Fruit fly (Drosophila melanogaster) whole organism, prepupa: ENCODE results near the gene Chrac-14.

ENCODE experiments used
- CG11902 ChIP-seq: fragments of 200-800 bp; sonication (Bioruptor generic); optimal IDR thresholded peaks from 3 replicates; lab custom pipeline; 2016; ENCODE audit warnings: missing biosample characterization, missing genetic modification characterization
- CG6854 ChIP-seq: fragments of 200-800 bp; sonication (Bioruptor generic); optimal IDR thresholded peaks from 2 replicates; lab custom pipeline; 2017; ENCODE audit warnings: missing biosample characterization, mild to moderate bottlenecking, missing genetic modification characterization
- Eip75B ChIP-seq: fragments of 200-800 bp; sonication (Bioruptor generic); optimal IDR thresholded peaks from 3 replicates; lab custom pipeline; 2016; ENCODE audit warnings: missing biosample characterization, missing genetic modification characterization
- Hr39 ChIP-seq: fragments of 200-800 bp; sonication (Bioruptor generic); optimal IDR thresholded peaks from 2 replicates; lab custom pipeline; 2016; ENCODE audit warnings: missing biosample characterization, missing genetic modification characterization
- Hr4 ChIP-seq: fragments of 200-800 bp; sonication (Bioruptor generic); optimal IDR thresholded peaks from 3 replicates; lab custom pipeline; 2016; ENCODE audit warnings: missing biosample characterization, missing genetic modification characterization
- Met ChIP-seq: fragments of 200-800 bp; sonication (Bioruptor generic); optimal IDR thresholded peaks from 3 replicates; lab custom pipeline; 2016; ENCODE audit warnings: missing biosample characterization, missing genetic modification characterization
- OdsH ChIP-seq: fragments of 200-800 bp; sonication (Bioruptor generic); optimal IDR thresholded peaks from 3 replicates; lab custom pipeline; 2016; ENCODE audit warnings: missing biosample characterization, missing genetic modification characterization
- Sox102F ChIP-seq: fragments of 200-800 bp; sonication (Bioruptor generic); optimal IDR thresholded peaks from 2 replicates; lab custom pipeline; 2016; ENCODE audit warnings: missing biosample characterization, mild to moderate bottlenecking, missing genetic modification characterization
- lz ChIP-seq: fragments of 200-800 bp; sonication (Bioruptor generic); optimal IDR thresholded peaks from 3 replicates; lab custom pipeline; 2016; ENCODE audit warnings: missing biosample characterization, missing genetic modification characterization
- spab ChIP-seq: fragments of 200-800 bp; sonication (Bioruptor generic); optimal IDR thresholded peaks from 2 replicates; lab custom pipeline; 2017; ENCODE audit warnings: missing biosample characterization, mild to moderate bottlenecking, missing genetic modification characterization, missing genetic modification reagents
- ss ChIP-seq, 2 experiments: fragments of 200-800 bp; sonication (Bioruptor generic); optimal IDR thresholded peaks; 2 replicates in 1 of 2; 3 replicates in 1 of 2; lab custom pipeline; 2017 to 2018; ENCODE audit warnings: mild to moderate bottlenecking in 2 of 2, missing biosample characterization in 2 of 2, missing genetic modification characterization in 2 of 2, moderate library complexity in 1 of 2

dm6 chr2L:8393122-8393521, 44.1 kb upstream of the Chrac-14 start, which contains the start of gene Acp29AB:
- TF ChIP-seq CG6854 (GFP tag; lab: Kevin White, UChicago) (no peak), CG11902 (GFP tag; lab: Kevin White, UChicago) (no peak), lz (GFP tag; lab: Kevin White, UChicago) (no peak), spab (no peak), Hr39 (no peak), Hr4 (no peak), Sox102F (GFP tag; lab: Kevin White, UChicago) (no peak), Met (GFP tag; lab: Kevin White, UChicago) (no peak), ss (GFP tag; optimal IDR thresholded peaks at IDR 0.05; lab: Kevin White, UChicago) (no peak), Eip75B (GFP tag; lab: Kevin White, UChicago) (no peak), OdsH (GFP tag; lab: Kevin White, UChicago) (no peak)
